Worm (Caenorhabditis elegans): ENCODE data around the gene idpp-7.

The idpp-7 gene

DNA sequence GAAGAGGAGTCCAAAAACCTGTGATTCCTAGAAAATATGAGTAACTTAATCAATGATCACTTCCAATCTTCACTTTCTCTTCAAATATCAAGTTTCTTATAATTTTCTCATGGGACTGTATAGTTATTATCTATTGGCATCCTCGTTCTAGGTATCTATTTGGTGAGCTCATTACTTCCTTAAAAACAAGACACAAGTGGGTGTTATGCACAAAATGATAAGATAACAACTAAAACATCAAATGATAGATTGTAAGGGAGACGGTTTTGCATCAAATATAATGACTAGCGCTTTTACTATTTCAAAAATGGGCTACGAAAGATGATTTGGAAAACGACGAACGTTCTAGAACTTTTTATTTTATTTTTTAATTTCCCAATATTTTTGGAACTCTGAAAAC, 45.3 kb downstream of the idpp-7 start, which contains the start of gene ZK897.10:
Gene ZK897.10, plus strand, starts transcription at position 285 of the 400 bp plus-strand sequence.
- TF ChIP-seq scrt-1 (GFP tag; IDR thresholded peaks at IDR 0.05) (no peak), hmg-4 (GFP tag; optimal IDR thresholded peaks at IDR 0.05) (no peak), ceh-36 (tag; optimal IDR thresholded peaks at IDR 0.05) (no peak), flt-1 (GFP tag; IDR thresholded peaks at IDR 0.05) (no peak), aly-1 (tag; optimal IDR thresholded peaks at IDR 0.05) (no peak)
